Fruit fly (Drosophila melanogaster): ENCODE results near the gene Elp3.

- TF ChIP-seq psq (optimal IDR thresholded peaks at IDR 0.05) (no peak), EcR (GFP tag; optimal IDR thresholded peaks at IDR 0.05) (no peak), pan (optimal IDR thresholded peaks at IDR 0.05) (no peak), CG8478 (optimal IDR thresholded peaks at IDR 0.05) (no peak)
These were observed 28.4 kb upstream of the Elp3 start for dm6 chr2L:4416089-4416488.
